Fruit fly (Drosophila melanogaster) whole organism, embryonic: ENCODE data around the gene CG31760.

Experiments
- Antp ChIP-seq: fragments of 200-800 bp; sonication (Bioruptor generic); optimal IDR thresholded peaks from 3 replicates; lab custom pipeline; 2016; ENCODE audit warnings: missing biosample characterization, missing genetic modification characterization
- Blimp-1 ChIP-seq: fragments of 200-800 bp; sonication (Bioruptor generic); optimal IDR thresholded peaks from 3 replicates; lab custom pipeline; 2018; ENCODE audit warnings: missing biosample characterization, missing genetic modification characterization, mild to moderate bottlenecking, moderate library complexity, missing genetic modification reagents
- CG10366 ChIP-seq: fragments of 200-800 bp; sonication (Bioruptor generic); IDR thresholded peaks from 2 replicates; pipeline ENCODE4 v1.3.6; 2022; ENCODE audit warnings: missing biosample characterization, missing genetic modification characterization
- CG11398 ChIP-seq: fragments of 200-800 bp; sonication (Bioruptor generic); optimal IDR thresholded peaks from 2 replicates; lab custom pipeline; 2016; ENCODE audit warnings: missing biosample characterization, missing genetic modification characterization
- CG11456 ChIP-seq: fragments of 200-800 bp; sonication (Bioruptor generic); IDR thresholded peaks from 3 replicates; pipeline ENCODE4 v1.3.6; 2022; ENCODE audit warnings: missing biosample characterization, missing genetic modification characterization
- CG11504 ChIP-seq: fragments of 200-800 bp; sonication (Bioruptor generic); optimal IDR thresholded peaks from 3 replicates; lab custom pipeline; 2019; ENCODE audit warnings: missing biosample characterization, mild to moderate bottlenecking, missing genetic modification characterization, moderate library complexity
- CG11695 ChIP-seq: fragments of 200-800 bp; sonication (Bioruptor generic); IDR thresholded peaks from 3 replicates; pipeline ENCODE4 v1.3.6; 2022; ENCODE audit warnings: missing biosample characterization, missing genetic modification characterization
- CG13287 ChIP-seq: fragments of 200-800 bp; sonication (Bioruptor generic); IDR thresholded peaks from 2 replicates; pipeline ENCODE4 v1.3.6; 2022; ENCODE audit warnings: missing biosample characterization, missing genetic modification characterization; ENCODE audit not compliant: partially characterized antibody
- CG14710 ChIP-seq: fragments of 200-800 bp; sonication (Bioruptor generic); optimal IDR thresholded peaks from 3 replicates; lab custom pipeline; 2019; ENCODE audit warnings: missing biosample characterization, mild to moderate bottlenecking, missing genetic modification characterization, moderate library complexity
- CG18764 ChIP-seq: fragments of 200-800 bp; sonication (Bioruptor generic); optimal IDR thresholded peaks from 3 replicates; lab custom pipeline; 2016; ENCODE audit warnings: missing biosample characterization, missing genetic modification characterization
- CG30020 ChIP-seq: fragments of 200-800 bp; optimal IDR thresholded peaks from 2 replicates; lab custom pipeline; 2019; ENCODE audit warnings: missing biosample characterization, mild to moderate bottlenecking, missing genetic modification characterization, moderate library complexity
- CG30403 ChIP-seq: fragments of 200-800 bp; sonication (Bioruptor generic); optimal IDR thresholded peaks from 3 replicates; lab custom pipeline; 2016; ENCODE audit warnings: missing biosample characterization, missing genetic modification characterization
- CG3065 ChIP-seq: fragments of 200-800 bp; sonication (Bioruptor generic); optimal IDR thresholded peaks from 2 replicates; lab custom pipeline; 2016; ENCODE audit warnings: missing biosample characterization, missing genetic modification characterization
- CG3995 ChIP-seq: fragments of 200-800 bp; sonication (Bioruptor generic); optimal IDR thresholded peaks from 3 replicates; lab custom pipeline; 2016; ENCODE audit warnings: missing biosample characterization, missing genetic modification characterization
- CG42726 ChIP-seq: fragments of 200-800 bp; sonication (Bioruptor generic); IDR thresholded peaks from 2 replicates; pipeline ENCODE4 v1.3.6; 2022; ENCODE audit warnings: missing biosample characterization, missing genetic modification characterization; ENCODE audit not compliant: partially characterized antibody
- CG6683 ChIP-seq: fragments of 200-800 bp; sonication (Bioruptor generic); optimal IDR thresholded peaks from 2 replicates; lab custom pipeline; 2017; ENCODE audit warnings: missing biosample characterization, mild to moderate bottlenecking, missing genetic modification characterization, missing genetic modification reagents
- CG7987 ChIP-seq: fragments of 200-800 bp; sonication (Bioruptor generic); optimal IDR thresholded peaks from 2 replicates; lab custom pipeline; 2018; ENCODE audit warnings: missing biosample characterization, mild to moderate bottlenecking, missing genetic modification characterization, moderate library complexity
- CG8765 ChIP-seq: fragments of 200-800 bp; sonication (Bioruptor generic); IDR thresholded peaks from 2 replicates; pipeline ENCODE4 v1.3.6; 2022; ENCODE audit warnings: missing biosample characterization, missing genetic modification characterization
- CG9876 ChIP-seq: fragments of 200-800 bp; sonication (Bioruptor generic); optimal IDR thresholded peaks from 2 replicates; lab custom pipeline; 2016; ENCODE audit warnings: missing biosample characterization, missing genetic modification characterization
- CHES-1-like ChIP-seq: fragments of 200-800 bp; sonication (Bioruptor generic); optimal IDR thresholded peaks from 2 replicates; lab custom pipeline; 2016; ENCODE audit warnings: missing biosample characterization, missing genetic modification characterization
- CoRest ChIP-seq: fragments of 200-800 bp; sonication (Bioruptor generic); optimal IDR thresholded peaks from 3 replicates; lab custom pipeline; 2018; ENCODE audit warnings: missing biosample characterization, mild to moderate bottlenecking, missing genetic modification characterization, moderate library complexity
- Doc3 ChIP-seq: fragments of 200-800 bp; sonication (Bioruptor generic); IDR thresholded peaks from 3 replicates; pipeline ENCODE4 v1.3.6; 2022; ENCODE audit warnings: missing biosample characterization, missing genetic modification characterization; ENCODE audit not compliant: partially characterized antibody
- Eip74EF ChIP-seq, 2 experiments: fragments of 200-800 bp in 1 of 2; fragments of >200 bp in 1 of 2; sonication (Bioruptor generic) in 1 of 2; optimal IDR thresholded peaks; 2 replicates each; lab custom pipeline; 2017 to 2019; ENCODE audit warnings: missing biosample characterization in 2 of 2, missing genetic modification characterization in 2 of 2, mild to moderate bottlenecking in 1 of 2, moderate library complexity in 1 of 2
- Fer2 ChIP-seq: fragments of 200-800 bp; sonication (Bioruptor generic); optimal IDR thresholded peaks from 2 replicates; lab custom pipeline; 2018; ENCODE audit warnings: missing biosample characterization, mild to moderate bottlenecking, missing genetic modification characterization, moderate library complexity
- HmgD ChIP-seq: fragments of 200-800 bp; sonication (Bioruptor generic); optimal IDR thresholded peaks from 3 replicates; lab custom pipeline; 2016; ENCODE audit warnings: missing biosample characterization, missing genetic modification characterization
- NFAT ChIP-seq: fragments of 200-800 bp; sonication (Bioruptor generic); IDR thresholded peaks from 2 replicates; pipeline ENCODE4 v1.3.6; 2022; ENCODE audit warnings: missing biosample characterization, missing genetic modification characterization
- Rx ChIP-seq: fragments of 200-800 bp; sonication (Bioruptor generic); IDR thresholded peaks from 2 replicates; pipeline ENCODE4 v1.3.6; 2022; ENCODE audit warnings: missing biosample characterization, missing genetic modification characterization
- Scr ChIP-seq: fragments of 200-800 bp; sonication (Bioruptor generic); IDR thresholded peaks from 2 replicates; pipeline ENCODE4 v1.3.6; 2022; ENCODE audit warnings: missing biosample characterization, missing genetic modification characterization; ENCODE audit not compliant: partially characterized antibody
- Tbp ChIP-seq: fragments of >200 bp; optimal IDR thresholded peaks from 2 replicates; lab custom pipeline; 2018; ENCODE audit warnings: missing biosample characterization, missing genetic modification characterization
- YL-1 ChIP-seq: fragments of 200-800 bp; sonication (Bioruptor generic); optimal IDR thresholded peaks from 3 replicates; lab custom pipeline; 2017; ENCODE audit warnings: missing biosample characterization, mild to moderate bottlenecking, missing genetic modification characterization
- chinmo ChIP-seq: fragments of 200-800 bp; sonication (Bioruptor generic); IDR thresholded peaks from 4 replicates; pipeline ENCODE4 v1.3.6; 2022; ENCODE audit warnings: missing biosample characterization, missing genetic modification characterization; ENCODE audit not compliant: partially characterized antibody
- corto ChIP-seq: fragments of 200-800 bp; sonication (Bioruptor generic); optimal IDR thresholded peaks from 2 replicates; lab custom pipeline; 2016; ENCODE audit warnings: missing biosample characterization, mild to moderate bottlenecking, missing genetic modification characterization, moderate library complexity
- dm ChIP-seq: fragments of 200-800 bp; sonication (Bioruptor generic); optimal IDR thresholded peaks from 3 replicates; lab custom pipeline; 2016; ENCODE audit warnings: missing biosample characterization, missing genetic modification characterization
- ftz-f1 ChIP-seq: fragments of 200-800 bp; sonication (Bioruptor generic); optimal IDR thresholded peaks from 2 replicates; lab custom pipeline; 2016; ENCODE audit warnings: missing biosample characterization, missing genetic modification characterization
- gcm ChIP-seq: fragments of 200-800 bp; sonication (Bioruptor generic); optimal IDR thresholded peaks from 2 replicates; lab custom pipeline; 2019; ENCODE audit warnings: missing biosample characterization, mild to moderate bottlenecking, missing genetic modification characterization, moderate library complexity
- gem ChIP-seq: fragments of 200-800 bp; sonication (Bioruptor generic); optimal IDR thresholded peaks from 2 replicates; lab custom pipeline; 2019; ENCODE audit warnings: missing biosample characterization, mild to moderate bottlenecking, missing genetic modification characterization, moderate library complexity
- nmo ChIP-seq: fragments of 200-800 bp; sonication (Bioruptor generic); optimal IDR thresholded peaks from 2 replicates; lab custom pipeline; 2018; ENCODE audit warnings: missing biosample characterization, mild to moderate bottlenecking, missing genetic modification characterization, moderate library complexity
- nom ChIP-seq: fragments of 200-800 bp; sonication (Bioruptor generic); optimal IDR thresholded peaks from 2 replicates; lab custom pipeline; 2017; ENCODE audit warnings: missing biosample characterization, missing genetic modification characterization, mild to moderate bottlenecking, moderate library complexity, missing genetic modification reagents
- pan ChIP-seq, 4 experiments: fragments of >200 bp in 3 of 4; fragments of 200-800 bp in 1 of 4; sonication (Bioruptor generic) in 1 of 4; optimal IDR thresholded peaks in 3 of 4; IDR thresholded peaks in 1 of 4; 2 replicates each; pipeline versions ENCODE4 v1.3.6 to Lab custom; 2017 to 2022; ENCODE audit warnings: missing biosample characterization in 2 of 4, missing genetic modification characterization in 2 of 4, mixed read lengths in 1 of 4
- pho ChIP-seq: fragments of 200-800 bp; sonication (Bioruptor generic); optimal IDR thresholded peaks from 2 replicates; lab custom pipeline; 2016; ENCODE audit warnings: missing biosample characterization, missing genetic modification characterization
- rib ChIP-seq: fragments of 200-800 bp; sonication (Bioruptor generic); IDR thresholded peaks from 2 replicates; pipeline ENCODE4 v1.3.6; 2022; ENCODE audit warnings: missing biosample characterization, missing genetic modification characterization
- sens-2 ChIP-seq: fragments of 200-800 bp; sonication (Bioruptor generic); IDR thresholded peaks from 2 replicates; pipeline ENCODE4 v1.3.6; 2022; ENCODE audit warnings: missing biosample characterization, missing genetic modification characterization
- shn ChIP-seq: fragments of 200-800 bp; sonication (Bioruptor generic); optimal IDR thresholded peaks from 3 replicates; lab custom pipeline; 2016; ENCODE audit warnings: missing biosample characterization, missing genetic modification characterization
- so ChIP-seq: fragments of 200-800 bp; sonication (Bioruptor generic); IDR thresholded peaks from 3 replicates; pipeline ENCODE4 v1.3.6; 2022; ENCODE audit warnings: missing biosample characterization, missing genetic modification characterization
- tin ChIP-seq: fragments of 200-800 bp; sonication (Bioruptor generic); optimal IDR thresholded peaks from 3 replicates; lab custom pipeline; 2016; ENCODE audit warnings: missing biosample characterization, missing genetic modification characterization
- tup ChIP-seq: fragments of 200-800 bp; sonication (Bioruptor generic); optimal IDR thresholded peaks from 2 replicates; lab custom pipeline; 2016; ENCODE audit warnings: missing biosample characterization, mild to moderate bottlenecking, missing genetic modification characterization, moderate library complexity
- twi ChIP-seq: fragments of 200-800 bp; optimal IDR thresholded peaks from 2 replicates; lab custom pipeline; 2019; ENCODE audit warnings: missing biosample characterization, mild to moderate bottlenecking, missing genetic modification characterization, moderate library complexity
- unpg ChIP-seq: fragments of 200-800 bp; sonication (Bioruptor generic); optimal IDR thresholded peaks from 3 replicates; lab custom pipeline; 2018; ENCODE audit warnings: missing biosample characterization, mild to moderate bottlenecking, missing genetic modification characterization, moderate library complexity
- zen2 ChIP-seq: fragments of 200-800 bp; sonication (Bioruptor generic); IDR thresholded peaks from 3 replicates; pipeline ENCODE4 v1.3.6; 2022; ENCODE audit warnings: missing biosample characterization, missing genetic modification characterization; ENCODE audit not compliant: partially characterized antibody

The CG31760 gene

DNA sequence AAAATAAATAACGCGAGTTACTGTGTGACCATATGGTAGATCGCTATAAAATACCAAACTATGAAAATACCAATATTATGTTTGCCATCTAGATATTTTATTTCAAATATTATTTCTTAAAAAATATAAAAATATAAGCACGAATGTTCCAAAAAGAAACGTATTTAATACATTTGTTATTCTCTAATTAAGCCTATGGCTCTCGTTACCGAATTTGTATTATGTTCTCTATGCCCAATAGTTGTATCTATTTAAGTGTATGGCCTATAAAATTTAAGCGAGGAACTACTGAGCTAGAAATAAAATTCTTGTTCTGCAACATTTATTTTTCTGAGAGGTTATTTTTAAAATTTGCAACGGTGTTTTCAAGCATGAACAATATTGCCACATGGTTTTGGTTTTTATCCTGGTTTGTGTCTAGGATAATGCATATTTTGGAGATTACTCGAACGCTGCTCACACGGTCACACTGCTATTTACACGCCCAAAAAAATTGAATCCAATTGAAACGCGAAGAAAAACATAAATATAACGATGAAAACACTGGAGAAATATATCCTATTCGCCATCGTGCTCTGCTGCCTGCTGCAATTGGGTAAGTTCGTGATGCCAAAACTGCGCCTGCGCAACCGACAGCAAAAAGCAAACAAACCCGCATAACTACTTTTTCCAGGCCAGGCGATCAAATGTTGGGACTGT, 30.1 kb downstream of the CG31760 start, which contains the start of the genes CG6583 and crok (continued):
- no peak for TF ChIP-seq CG9876 (GFP tag; lab: Kevin White, UChicago)
- no peak for TF ChIP-seq pho (GFP tag; lab: Kevin White, UChicago)
- TF ChIP-seq CG10366, result no peak
- TF ChIP-seq CG8765 (GFP tag; lab: Robert Waterston, UW), result no peak
- no peak for TF ChIP-seq twi (tag; lab: Kevin White, UChicago)
- TF ChIP-seq tin (GFP tag; lab: Kevin White, UChicago), result no peak
- TF ChIP-seq CG11456, result no peak
- peak; percentile 56 for TF ChIP-seq YL-1 (GFP tag; lab: Kevin White, UChicago)
- no peak for TF ChIP-seq HmgD (GFP tag; lab: Kevin White, UChicago)
- peak; percentile 78 for TF ChIP-seq CG14710 (tag; lab: Kevin White, UChicago)
- no peak for TF ChIP-seq tup (GFP tag; lab: Kevin White, UChicago)
- no peak for TF ChIP-seq zen2 (GFP tag; lab: Robert Waterston, UW)
- TF ChIP-seq Antp (GFP tag; lab: Kevin White, UChicago), result no peak
- no peak for TF ChIP-seq chinmo (GFP tag; lab: Robert Waterston, UW)
- no peak for TF ChIP-seq CG11504
- no peak for TF ChIP-seq rib
- TF ChIP-seq nmo (GFP tag; lab: Kevin White, UChicago), result peak; percentile 61
- TF ChIP-seq NFAT (GFP tag; lab: Robert Waterston, UW), result no peak
- no peak for TF ChIP-seq gem (tag; lab: Kevin White, UChicago)
- TF ChIP-seq Fer2 (tag; lab: Kevin White, UChicago), result no peak
- TF ChIP-seq CHES-1-like (GFP tag; lab: Kevin White, UChicago), result no peak
- no peak for TF ChIP-seq pan (optimal IDR thresholded peaks at IDR 0.05; lab: Kevin White, UChicago)
- no peak for TF ChIP-seq pan (GFP tag; optimal IDR thresholded peaks at IDR 0.05 in 1 of 2, IDR thresholded peaks at IDR 0.05 in 1 of 2)
- no peak for TF ChIP-seq sens-2 (GFP tag; lab: Robert Waterston, UW)
- no peak for TF ChIP-seq CG7987 (GFP tag; lab: Kevin White, UChicago)
- no peak for TF ChIP-seq dm (GFP tag; lab: Kevin White, UChicago)
- no peak for TF ChIP-seq Rx (GFP tag; lab: Robert Waterston, UW)
- TF ChIP-seq Tbp, result no peak
- no peak for TF ChIP-seq Doc3 (GFP tag; lab: Robert Waterston, UW)
- TF ChIP-seq Blimp-1, result no peak
- no peak for TF ChIP-seq CG18764
- TF ChIP-seq CG6683, result no peak
- TF ChIP-seq Scr (GFP tag; lab: Robert Waterston, UW), result no peak
- TF ChIP-seq nom (GFP tag; lab: Kevin White, UChicago), result no peak
- no peak for TF ChIP-seq CG30020
- no peak for TF ChIP-seq CG11398 (GFP tag; lab: Kevin White, UChicago)
- no peak for TF ChIP-seq shn (GFP tag; lab: Kevin White, UChicago)
- TF ChIP-seq CG3065 (GFP tag; lab: Kevin White, UChicago), result no peak
- peak; percentile 12 for TF ChIP-seq CoRest (tag; lab: Kevin White, UChicago)
- TF ChIP-seq ftz-f1 (GFP tag; lab: Kevin White, UChicago), result no peak
- TF ChIP-seq unpg (GFP tag; lab: Kevin White, UChicago), result no peak
- no peak for TF ChIP-seq CG11695 (GFP tag; lab: Robert Waterston, UW)
- TF ChIP-seq CG3995, result no peak
- no peak for TF ChIP-seq CG13287 (GFP tag; lab: Robert Waterston, UW)
- TF ChIP-seq Eip74EF (GFP tag; optimal IDR thresholded peaks at IDR 0.05; lab: Kevin White, UChicago), result no peak
- no peak for TF ChIP-seq CG30403
- TF ChIP-seq so (GFP tag; lab: Robert Waterston, UW), result no peak
- no peak for TF ChIP-seq CG42726 (GFP tag; lab: Robert Waterston, UW)
- no peak for TF ChIP-seq corto (GFP tag; lab: Kevin White, UChicago)
- TF ChIP-seq gcm (GFP tag; lab: Kevin White, UChicago), result peak; percentile 58
